Fruit fly (Drosophila melanogaster) whole organism, embryonic: ENCODE results near the gene wdb.
A peak's percentile ranks its signal among the peaks of the same experiment; 100 is the strongest.

ENCODE experiments used
- Aef1 ChIP-seq: fragments of 200-800 bp; sonication (Bioruptor generic); IDR thresholded peaks from 3 replicates; pipeline ENCODE4 v1.3.6; 2022; ENCODE audit warnings: missing biosample characterization, missing genetic modification characterization
- BEAF-32 ChIP-seq: fragments of 200-800 bp; sonication (Bioruptor generic); optimal IDR thresholded peaks from 3 replicates; lab custom pipeline; 2017; ENCODE audit warnings: missing biosample characterization, missing genetic modification characterization, mild to moderate bottlenecking, moderate library complexity, missing genetic modification reagents
- Bgb ChIP-seq: fragments of 200-800 bp; sonication (Bioruptor generic); IDR thresholded peaks from 2 replicates; pipeline ENCODE4 v1.3.6; 2022; ENCODE audit warnings: missing biosample characterization, missing genetic modification characterization; ENCODE audit not compliant: partially characterized antibody
- CG10979 ChIP-seq: fragments of 200-800 bp; sonication (Bioruptor generic); optimal IDR thresholded peaks from 2 replicates; lab custom pipeline; 2018; ENCODE audit warnings: missing biosample characterization, mild to moderate bottlenecking, missing genetic modification characterization, moderate library complexity
- CG14710 ChIP-seq: fragments of 200-800 bp; sonication (Bioruptor generic); optimal IDR thresholded peaks from 3 replicates; lab custom pipeline; 2019; ENCODE audit warnings: missing biosample characterization, mild to moderate bottlenecking, missing genetic modification characterization, moderate library complexity
- CG15011 ChIP-seq: fragments of 200-800 bp; sonication (Bioruptor generic); optimal IDR thresholded peaks from 3 replicates; lab custom pipeline; 2018; ENCODE audit warnings: missing biosample characterization, mild to moderate bottlenecking, missing genetic modification characterization
- CG15514 ChIP-seq: fragments of 200-800 bp; sonication (Bioruptor generic); optimal IDR thresholded peaks from 3 replicates; lab custom pipeline; 2017; ENCODE audit warnings: missing biosample characterization, missing genetic modification characterization, mild to moderate bottlenecking, moderate library complexity, missing genetic modification reagents
- CG17359 ChIP-seq: fragments of 200-800 bp; sonication (Bioruptor generic); optimal IDR thresholded peaks from 3 replicates; lab custom pipeline; 2018; ENCODE audit warnings: missing biosample characterization, mild to moderate bottlenecking, missing genetic modification characterization, moderate library complexity
- CG1792 ChIP-seq: fragments of 200-800 bp; sonication (Bioruptor generic); optimal IDR thresholded peaks from 2 replicates; lab custom pipeline; 2016; ENCODE audit warnings: missing biosample characterization, missing genetic modification characterization
- CG2120 ChIP-seq: fragments of 200-800 bp; sonication (Bioruptor generic); optimal IDR thresholded peaks from 3 replicates; lab custom pipeline; 2016; ENCODE audit warnings: missing biosample characterization, missing genetic modification characterization
- CG32772 ChIP-seq: fragments of 200-800 bp; sonication (Bioruptor generic); IDR thresholded peaks from 2 replicates; pipeline ENCODE4 v1.3.6; 2022; ENCODE audit warnings: missing biosample characterization, missing genetic modification characterization
- CG33213 ChIP-seq: fragments of 200-800 bp; sonication (Bioruptor generic); optimal IDR thresholded peaks from 3 replicates; lab custom pipeline; 2016; ENCODE audit warnings: missing biosample characterization, missing genetic modification characterization
- CG34376 ChIP-seq: fragments of 200-800 bp; sonication (Bioruptor generic); optimal IDR thresholded peaks from 2 replicates; lab custom pipeline; 2018; ENCODE audit warnings: missing biosample characterization, mild to moderate bottlenecking, missing genetic modification characterization
- CG43689 ChIP-seq: fragments of 200-800 bp; sonication (Bioruptor generic); IDR thresholded peaks from 2 replicates; pipeline ENCODE4 v1.3.6; 2022; ENCODE audit warnings: missing biosample characterization, missing genetic modification characterization
- CG4730 ChIP-seq: fragments of 200-800 bp; sonication (Bioruptor generic); IDR thresholded peaks from 2 replicates; pipeline ENCODE4 v1.3.6; 2022; ENCODE audit warnings: missing biosample characterization, missing genetic modification characterization
- CG8478 ChIP-seq: fragments of >200 bp; optimal IDR thresholded peaks from 2 replicates; lab custom pipeline; 2018
- CG9609 ChIP-seq: fragments of 200-800 bp; sonication (Bioruptor generic); optimal IDR thresholded peaks from 3 replicates; lab custom pipeline; 2016; ENCODE audit warnings: missing biosample characterization, missing genetic modification characterization
- CG9876 ChIP-seq: fragments of 200-800 bp; sonication (Bioruptor generic); optimal IDR thresholded peaks from 2 replicates; lab custom pipeline; 2016; ENCODE audit warnings: missing biosample characterization, missing genetic modification characterization
- Chrac-16 ChIP-seq: fragments of 200-800 bp; sonication (Bioruptor generic); optimal IDR thresholded peaks from 3 replicates; lab custom pipeline; 2016; ENCODE audit warnings: missing biosample characterization, missing genetic modification characterization
- E2f2 ChIP-seq: fragments of 200-800 bp; sonication (Bioruptor generic); IDR thresholded peaks from 2 replicates; pipeline ENCODE4 v1.3.6; 2022; ENCODE audit warnings: missing biosample characterization, missing genetic modification characterization
- ERR ChIP-seq: fragments of 200-800 bp; sonication (Bioruptor generic); optimal IDR thresholded peaks from 2 replicates; lab custom pipeline; 2016; ENCODE audit warnings: missing biosample characterization, missing genetic modification characterization
- Gsc ChIP-seq: fragments of 200-800 bp; sonication (Bioruptor generic); IDR thresholded peaks from 2 replicates; pipeline ENCODE4 v1.3.6; 2022; ENCODE audit warnings: missing biosample characterization, missing genetic modification characterization
- Hmr ChIP-seq: fragments of 200-800 bp; sonication (Bioruptor generic); optimal IDR thresholded peaks from 3 replicates; lab custom pipeline; 2017; ENCODE audit warnings: mild to moderate bottlenecking, missing biosample characterization, missing genetic modification reagents, missing genetic modification characterization
- Hr3 ChIP-seq: fragments of 200-800 bp; sonication (Bioruptor generic); optimal IDR thresholded peaks from 3 replicates; lab custom pipeline; 2016; ENCODE audit warnings: missing biosample characterization, missing genetic modification characterization
- Lhr ChIP-seq: fragments of 200-800 bp; sonication (Bioruptor generic); optimal IDR thresholded peaks from 3 replicates; lab custom pipeline; 2017; ENCODE audit warnings: mild to moderate bottlenecking, missing biosample characterization, missing genetic modification reagents, missing genetic modification characterization
- Lpt ChIP-seq: fragments of >200 bp; optimal IDR thresholded peaks from 2 replicates; lab custom pipeline; 2018; ENCODE audit warnings: missing biosample characterization, missing genetic modification characterization
- Neu2 ChIP-seq: fragments of 200-800 bp; sonication (Bioruptor generic); optimal IDR thresholded peaks from 3 replicates; lab custom pipeline; 2016; ENCODE audit warnings: missing biosample characterization, missing genetic modification characterization, borderline replicate concordance
- Nf-YA ChIP-seq: fragments of 200-800 bp; sonication (Bioruptor generic); IDR thresholded peaks from 2 replicates; pipeline ENCODE4 v1.3.6; 2022; ENCODE audit warnings: missing biosample characterization, missing genetic modification characterization
- Nf-YC ChIP-seq: fragments of 200-800 bp; optimal IDR thresholded peaks from 3 replicates; lab custom pipeline; 2019; ENCODE audit warnings: missing biosample characterization, mild to moderate bottlenecking, missing genetic modification characterization, moderate library complexity
- Rfx ChIP-seq: fragments of 200-800 bp; sonication (Bioruptor generic); IDR thresholded peaks from 2 replicates; pipeline ENCODE4 v1.3.6; 2022; ENCODE audit warnings: missing biosample characterization, missing genetic modification characterization
- Side ChIP-seq: fragments of 200-800 bp; sonication (Bioruptor generic); optimal IDR thresholded peaks from 2 replicates; lab custom pipeline; 2016; ENCODE audit warnings: missing biosample characterization, missing genetic modification characterization
- Sox102F ChIP-seq: fragments of 200-800 bp; sonication (Bioruptor generic); optimal IDR thresholded peaks from 2 replicates; lab custom pipeline; 2018; ENCODE audit warnings: missing biosample characterization, mild to moderate bottlenecking, missing genetic modification characterization, moderate library complexity
- Sry-δ ChIP-seq: fragments of 200-800 bp; sonication (Bioruptor generic); optimal IDR thresholded peaks from 2 replicates; lab custom pipeline; 2016; ENCODE audit warnings: missing biosample characterization, missing genetic modification characterization
- Ssrp ChIP-seq: fragments of 200-800 bp; sonication (Bioruptor generic); optimal IDR thresholded peaks from 2 replicates; lab custom pipeline; 2018; ENCODE audit warnings: missing biosample characterization, mild to moderate bottlenecking, missing genetic modification characterization, moderate library complexity
- abd-A ChIP-seq: fragments of 200-800 bp; sonication (Bioruptor generic); optimal IDR thresholded peaks from 3 replicates; lab custom pipeline; 2019; ENCODE audit warnings: missing biosample characterization, mild to moderate bottlenecking, missing genetic modification characterization, moderate library complexity
- bcd ChIP-seq: fragments of 200-800 bp; sonication (Bioruptor generic); optimal IDR thresholded peaks from 2 replicates; lab custom pipeline; 2017; ENCODE audit warnings: missing biosample characterization, mild to moderate bottlenecking, missing genetic modification characterization
- bsh ChIP-seq, 2 experiments: fragments of 200-800 bp; sonication (Bioruptor generic); optimal IDR thresholded peaks; 2 replicates each; lab custom pipeline; 2017 to 2018; ENCODE audit warnings: mild to moderate bottlenecking in 2 of 2, missing biosample characterization in 2 of 2, missing genetic modification characterization in 2 of 2, moderate library complexity in 1 of 2
- chif ChIP-seq, 2 experiments: fragments of 200-800 bp; sonication (Bioruptor generic); optimal IDR thresholded peaks; 3 replicates each; lab custom pipeline; 2016; ENCODE audit warnings: missing biosample characterization in 2 of 2, missing genetic modification characterization in 2 of 2
- emc ChIP-seq: fragments of 200-800 bp; sonication (Bioruptor generic); optimal IDR thresholded peaks from 2 replicates; lab custom pipeline; 2016; ENCODE audit warnings: missing biosample characterization, missing genetic modification characterization
- gcm2 ChIP-seq: fragments of 200-800 bp; sonication (Bioruptor generic); optimal IDR thresholded peaks from 2 replicates; lab custom pipeline; 2016; ENCODE audit warnings: missing biosample characterization, missing genetic modification characterization
- gfzf ChIP-seq: fragments of 200-800 bp; sonication (Bioruptor generic); optimal IDR thresholded peaks from 2 replicates; lab custom pipeline; 2016; ENCODE audit warnings: missing biosample characterization, mild to moderate bottlenecking, missing genetic modification characterization, moderate library complexity
- hbn ChIP-seq: fragments of 200-800 bp; sonication (Bioruptor generic); IDR thresholded peaks from 2 replicates; pipeline ENCODE4 v1.3.6; 2022; ENCODE audit warnings: missing biosample characterization, missing genetic modification characterization; ENCODE audit not compliant: partially characterized antibody
- ro ChIP-seq: fragments of 200-800 bp; sonication (Bioruptor generic); IDR thresholded peaks from 2 replicates; pipeline ENCODE4 v1.3.6; 2022; ENCODE audit warnings: missing biosample characterization, missing genetic modification characterization
- schlank ChIP-seq: fragments of 200-800 bp; sonication (Bioruptor generic); optimal IDR thresholded peaks from 2 replicates; lab custom pipeline; 2018; ENCODE audit warnings: missing biosample characterization, mild to moderate bottlenecking, missing genetic modification characterization
- so ChIP-seq: fragments of 200-800 bp; sonication (Bioruptor generic); IDR thresholded peaks from 3 replicates; pipeline ENCODE4 v1.3.6; 2022; ENCODE audit warnings: missing biosample characterization, missing genetic modification characterization
- tna ChIP-seq: fragments of 200-800 bp; sonication (Bioruptor generic); IDR thresholded peaks from 2 replicates; pipeline ENCODE4 v1.3.6; 2022; ENCODE audit warnings: missing biosample characterization, missing genetic modification characterization; ENCODE audit not compliant: partially characterized antibody
- trem ChIP-seq: fragments of 200-800 bp; optimal IDR thresholded peaks from 3 replicates; lab custom pipeline; 2019; ENCODE audit warnings: missing biosample characterization, mild to moderate bottlenecking, missing genetic modification characterization, moderate library complexity
- wek ChIP-seq: fragments of 200-800 bp; sonication (Bioruptor generic); optimal IDR thresholded peaks from 3 replicates; lab custom pipeline; 2018; ENCODE audit warnings: missing biosample characterization, mild to moderate bottlenecking, missing genetic modification characterization, moderate library complexity
- zen2 ChIP-seq: fragments of 200-800 bp; sonication (Bioruptor generic); IDR thresholded peaks from 3 replicates; pipeline ENCODE4 v1.3.6; 2022; ENCODE audit warnings: missing biosample characterization, missing genetic modification characterization; ENCODE audit not compliant: partially characterized antibody
- zf30C ChIP-seq: fragments of 200-800 bp; sonication (Bioruptor generic); optimal IDR thresholded peaks from 3 replicates; lab custom pipeline; 2018; ENCODE audit warnings: missing biosample characterization, mild to moderate bottlenecking, missing genetic modification characterization

Gene wdb

dm6 chr3R:27581263-27581868 lies 675 bp downstream of the wdb start (continued):
- TF ChIP-seq CG1792 (GFP tag; lab: Kevin White, UChicago) (peak; percentile 23), Side (GFP tag; lab: Kevin White, UChicago) (peak; percentile 46), Hmr (GFP tag; lab: Kevin White, UChicago) (peak; percentile 70), zf30C (GFP tag; lab: Kevin White, UChicago) (peak; percentile 36), wek (GFP tag; lab: Kevin White, UChicago) (peak; percentile 63), Bgb (GFP tag; lab: Robert Waterston, UW) (no peak), Hr3 (GFP tag; lab: Kevin White, UChicago) (no peak), zen2 (no peak), trem (tag; lab: Kevin White, UChicago) (peak; percentile 43), ro (GFP tag; lab: Robert Waterston, UW) (no peak), tna (GFP tag; lab: Robert Waterston, UW) (no peak), Gsc (GFP tag; lab: Robert Waterston, UW) (no peak), gcm2 (GFP tag; lab: Kevin White, UChicago) (peak; percentile 15), emc (peak; percentile 16), BEAF-32 (GFP tag; lab: Kevin White, UChicago) (peak; percentile 44), hbn (GFP tag; lab: Robert Waterston, UW) (no peak), Lpt (GFP tag; lab: Kevin White, UChicago) (no peak), CG43689 (GFP tag; lab: Robert Waterston, UW) (no peak), CG33213 (GFP tag; lab: Kevin White, UChicago) (peak; percentile 5), chif (GFP tag; optimal IDR thresholded peaks at IDR 0.05; lab: Kevin White, UChicago) (peak in 1 of 2 experiments; percentile 14), bsh (GFP tag; optimal IDR thresholded peaks at IDR 0.05; lab: Kevin White, UChicago) (peak; percentile 72 to 78), Nf-YC (tag; lab: Kevin White, UChicago) (peak; percentile 70), CG2120 (GFP tag; lab: Kevin White, UChicago) (peak; percentile 74), Sox102F (GFP tag; lab: Kevin White, UChicago) (peak; percentile 54), ERR (GFP tag; lab: Kevin White, UChicago) (peak; percentile 9), CG10979 (tag; lab: Kevin White, UChicago) (peak; percentile 51), CG14710 (tag; lab: Kevin White, UChicago) (peak; percentile 32), gfzf (GFP tag; lab: Kevin White, UChicago) (peak; percentile 87), CG34376 (GFP tag; lab: Kevin White, UChicago) (peak; percentile 87), schlank (tag; lab: Kevin White, UChicago) (peak; percentile 39), CG17359 (tag; lab: Kevin White, UChicago) (peak; percentile 70), bcd (GFP tag; lab: Kevin White, UChicago) (peak; percentile 5), CG4730 (GFP tag; lab: Robert Waterston, UW) (no peak), Neu2 (no peak), E2f2 (GFP tag; lab: Robert Waterston, UW) (no peak), Lhr (GFP tag; lab: Kevin White, UChicago) (peak; percentile 70), CG15011 (GFP tag; lab: Kevin White, UChicago) (no peak), Ssrp (tag; lab: Kevin White, UChicago) (no peak), Chrac-16 (peak; percentile 35), CG15514 (GFP tag; lab: Kevin White, UChicago) (peak; percentile 77), Sry-δ (GFP tag; lab: Kevin White, UChicago) (peak; percentile 61), Nf-YA (GFP tag; lab: Robert Waterston, UW) (no peak), so (GFP tag; lab: Robert Waterston, UW) (no peak), Aef1 (no peak), CG9876 (peak; percentile 19), CG32772 (no peak), abd-A (tag; lab: Kevin White, UChicago) (no peak), Rfx (GFP tag; lab: Robert Waterston, UW) (no peak), CG8478 (lab: Kevin White, UChicago) (peak; percentile 8), CG9609 (GFP tag; lab: Kevin White, UChicago) (peak; percentile 3)
